Worm (Caenorhabditis elegans) whole organism, mixed stage, embryonic: ENCODE data around the gene ZK418.11.

Experiments
- ceh-39 ChIP-seq: fragments of 150-350 bp; optimal IDR thresholded peaks from 2 replicates; lab custom pipeline; 2014; ENCODE audit warnings: missing biosample characterization, missing genetic modification characterization
- ces-1 ChIP-seq: fragments of 150-350 bp; optimal IDR thresholded peaks from 2 replicates; lab custom pipeline; 2014; ENCODE audit warnings: missing biosample characterization, missing genetic modification reagents, missing genetic modification characterization
- unc-62 ChIP-seq: fragments of 150-350 bp; optimal IDR thresholded peaks from 2 replicates; lab custom pipeline; 2014; ENCODE audit warnings: missing biosample characterization, missing genetic modification reagents, missing genetic modification characterization

ce11 chrIII:7114952-7115488 lies 14.9 kb downstream of the ZK418.11 start, which contains the start of gene nhr-10:
- TF ChIP-seq unc-62 (GFP tag; lab: Kevin White, UChicago) (no peak), ceh-39 (tag; lab: Kevin White, UChicago) (no peak), ces-1 (no peak)
